Worm (Caenorhabditis elegans) whole organism, L3 larva: ENCODE data around the gene cki-2.
A peak's percentile ranks its signal among the peaks of the same experiment; 100 is the strongest.

Experiments used
- R02D3.7 ChIP-seq: fragments of 150-350 bp; optimal IDR thresholded peaks from 2 replicates; lab custom pipeline; 2014; ENCODE audit warnings: missing biosample characterization, missing genetic modification characterization
- ZK546.5 ChIP-seq: sonication (generic microtip); optimal IDR thresholded peaks from 2 replicates; lab custom pipeline; 2017; ENCODE audit warnings: missing biosample characterization, missing genetic modification characterization
- aly-2 ChIP-seq: fragments of 150-350 bp; optimal IDR thresholded peaks from 2 replicates; lab custom pipeline; 2014; ENCODE audit warnings: missing biosample characterization, missing genetic modification characterization
- ama-1 ChIP-seq: fragments of 150-350 bp; optimal IDR thresholded peaks from 2 replicates; lab custom pipeline; 2018
- ceh-28 ChIP-seq: fragments of 150-350 bp; optimal IDR thresholded peaks from 2 replicates; lab custom pipeline; 2014; ENCODE audit warnings: missing biosample characterization, missing genetic modification reagents, missing genetic modification characterization
- ceh-82 ChIP-seq: fragments of 150-350 bp; optimal IDR thresholded peaks from 2 replicates; lab custom pipeline; 2014; ENCODE audit warnings: missing biosample characterization, missing genetic modification characterization
- daf-12 ChIP-seq: fragments of 150-350 bp; optimal IDR thresholded peaks from 2 replicates; lab custom pipeline; 2014; ENCODE audit warnings: missing biosample characterization, missing genetic modification reagents, missing genetic modification characterization
- elt-1 ChIP-seq: fragments of 150-350 bp; optimal IDR thresholded peaks from 2 replicates; lab custom pipeline; 2014; ENCODE audit warnings: missing biosample characterization, missing genetic modification characterization
- elt-2 ChIP-seq: sonication (generic microtip); optimal IDR thresholded peaks from 2 replicates; lab custom pipeline; 2016; ENCODE audit warnings: missing genetic modification reagents, mild to moderate bottlenecking, missing genetic modification characterization, missing compliant biosample characterization
- elt-3 ChIP-seq, 3 experiments: fragments of 150-350 bp in 1 of 3; sonication (generic microtip) in 2 of 3; optimal IDR thresholded peaks; 2 replicates in 2 of 3; 4 replicates in 1 of 3; lab custom pipeline; 2014 to 2017; ENCODE audit warnings: missing biosample characterization in 3 of 3, missing genetic modification characterization in 3 of 3
- eor-1 ChIP-seq, 2 experiments: fragments of 150-350 bp; optimal IDR thresholded peaks; 2 replicates each; lab custom pipeline; 2014 to 2018; ENCODE audit warnings: missing biosample characterization in 2 of 2, missing genetic modification characterization in 2 of 2
- fkh-2 ChIP-seq: fragments of 150-350 bp; optimal IDR thresholded peaks from 2 replicates; lab custom pipeline; 2014; ENCODE audit warnings: missing biosample characterization, missing genetic modification reagents, missing genetic modification characterization
- hmg-11 ChIP-seq: sonication (generic microtip); optimal IDR thresholded peaks from 2 replicates; lab custom pipeline; 2016; ENCODE audit warnings: missing genetic modification characterization, missing compliant biosample characterization
- jun-1 ChIP-seq: fragments of 150-350 bp; optimal IDR thresholded peaks from 2 replicates; lab custom pipeline; 2014; ENCODE audit warnings: missing biosample characterization, missing genetic modification reagents, missing genetic modification characterization
- lin-15B ChIP-seq: fragments of 150-350 bp; optimal IDR thresholded peaks from 2 replicates; lab custom pipeline; 2014; ENCODE audit warnings: missing biosample characterization, missing genetic modification characterization
- lin-39 ChIP-seq: fragments of 150-350 bp; optimal IDR thresholded peaks from 2 replicates; lab custom pipeline; 2018; ENCODE audit warnings: missing biosample characterization, missing genetic modification reagents, missing genetic modification characterization
- lsy-12 ChIP-seq: sonication (generic microtip); optimal IDR thresholded peaks from 2 replicates; lab custom pipeline; 2016; ENCODE audit warnings: mild to moderate bottlenecking, missing genetic modification characterization, missing compliant biosample characterization
- mdl-1 ChIP-seq: fragments of 150-350 bp; optimal IDR thresholded peaks from 2 replicates; lab custom pipeline; 2014; ENCODE audit warnings: missing biosample characterization, missing genetic modification characterization
- mml-1 ChIP-seq: fragments of 150-350 bp; sonication (generic microtip); optimal IDR thresholded peaks from 3 replicates; lab custom pipeline; 2014; ENCODE audit warnings: missing biosample characterization, missing genetic modification characterization
- nfya-1 ChIP-seq: sonication (generic microtip); optimal IDR thresholded peaks from 2 replicates; lab custom pipeline; 2017; ENCODE audit warnings: missing genetic modification characterization, mild to moderate bottlenecking, missing compliant biosample characterization, antibody characterized with exemption, moderate library complexity; ENCODE audit not compliant: insufficient read depth
- nhr-11 ChIP-seq: fragments of 150-350 bp; optimal IDR thresholded peaks from 2 replicates; lab custom pipeline; 2014; ENCODE audit warnings: missing biosample characterization, missing genetic modification characterization
- nhr-12 ChIP-seq: fragments of 150-350 bp; optimal IDR thresholded peaks from 2 replicates; lab custom pipeline; 2014; ENCODE audit warnings: missing biosample characterization, missing genetic modification characterization
- nhr-23 ChIP-seq: fragments of 150-350 bp; optimal IDR thresholded peaks from 2 replicates; lab custom pipeline; 2014; ENCODE audit warnings: missing biosample characterization, missing genetic modification reagents, missing genetic modification characterization
- nhr-237 ChIP-seq: fragments of 150-350 bp; optimal IDR thresholded peaks from 2 replicates; lab custom pipeline; 2014; ENCODE audit warnings: missing biosample characterization, missing genetic modification characterization
- nhr-25 ChIP-seq: sonication (generic microtip); optimal IDR thresholded peaks from 2 replicates; lab custom pipeline; 2017; ENCODE audit warnings: missing biosample characterization, missing genetic modification characterization
- nhr-28 ChIP-seq: fragments of 150-350 bp; optimal IDR thresholded peaks from 2 replicates; lab custom pipeline; 2014; ENCODE audit warnings: missing biosample characterization, missing genetic modification characterization
- nhr-43 ChIP-seq: sonication (generic microtip); optimal IDR thresholded peaks from 2 replicates; lab custom pipeline; 2016; ENCODE audit warnings: mild to moderate bottlenecking, missing genetic modification characterization, missing compliant biosample characterization; ENCODE audit not compliant: poor library complexity, severe bottlenecking
- nhr-67 ChIP-seq: fragments of 150-350 bp; optimal IDR thresholded peaks from 2 replicates; lab custom pipeline; 2014; ENCODE audit warnings: missing biosample characterization, missing genetic modification characterization
- nhr-76 ChIP-seq: fragments of 150-350 bp; sonication (generic microtip); optimal IDR thresholded peaks from 5 replicates; lab custom pipeline; 2014; ENCODE audit warnings: missing biosample characterization, missing genetic modification characterization
- nhr-77 ChIP-seq: fragments of 150-350 bp; optimal IDR thresholded peaks from 2 replicates; lab custom pipeline; 2014; ENCODE audit warnings: missing biosample characterization, missing genetic modification characterization
- pha-4 ChIP-seq: fragments of 150-350 bp; optimal IDR thresholded peaks from 2 replicates; lab custom pipeline; 2014; ENCODE audit warnings: missing biosample characterization, missing genetic modification reagents, missing genetic modification characterization
- tbx-2 ChIP-seq: sonication (generic microtip); optimal IDR thresholded peaks from 2 replicates; lab custom pipeline; 2016; ENCODE audit warnings: mild to moderate bottlenecking, missing genetic modification characterization, missing compliant biosample characterization
- unc-39 ChIP-seq: sonication (generic microtip); optimal IDR thresholded peaks from 4 replicates; lab custom pipeline; 2017; ENCODE audit warnings: missing biosample characterization, missing genetic modification characterization
- zag-1 ChIP-seq: fragments of 150-350 bp; optimal IDR thresholded peaks from 2 replicates; lab custom pipeline; 2014; ENCODE audit warnings: missing biosample characterization, missing genetic modification characterization
- ztf-11 ChIP-seq: fragments of 150-350 bp; optimal IDR thresholded peaks from 2 replicates; lab custom pipeline; 2014; ENCODE audit warnings: missing biosample characterization, missing genetic modification characterization

The cki-2 gene

DNA sequence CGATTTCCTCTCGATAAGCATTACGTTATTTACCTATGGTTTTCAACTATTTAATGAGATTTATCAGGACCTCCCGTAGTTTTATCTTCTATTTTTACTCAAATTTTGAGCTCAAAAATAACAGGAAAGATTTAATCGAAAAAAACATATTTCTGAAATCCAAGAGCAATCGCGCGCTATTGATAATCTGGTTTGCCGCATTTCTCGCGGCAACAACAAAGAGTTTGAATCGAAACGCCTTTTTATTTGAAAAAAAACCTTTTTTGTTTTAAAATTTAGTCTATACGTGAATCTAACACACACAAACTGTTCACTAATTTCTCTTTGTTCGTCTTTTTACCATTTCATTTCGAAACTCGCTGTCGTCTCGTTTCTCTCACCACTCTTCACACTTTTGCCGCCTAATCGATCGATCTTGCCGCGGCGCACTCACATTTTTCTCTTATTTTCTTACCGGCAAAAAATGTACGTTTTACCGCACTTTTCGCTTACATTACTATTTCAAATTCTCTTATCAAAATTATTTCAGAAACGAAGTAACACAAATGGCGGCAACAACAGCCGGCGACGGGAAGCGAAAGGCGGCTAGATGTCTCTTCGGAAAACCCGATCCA lies at the start of gene cki-2:
Gene cki-2 (plus strand): TSS at position 337 of the 614 bp plus-strand sequence.
- TF ChIP-seq nfya-1 (tag; lab: Kevin White, UChicago): peak; percentile 39
- peak; percentile 13 for TF ChIP-seq pha-4
- TF ChIP-seq elt-2 (tag; lab: Kevin White, UChicago): peak; percentile 54
- TF ChIP-seq fkh-2 (tag; lab: Kevin White, UChicago): no peak
- TF ChIP-seq lin-15B (tag; lab: Kevin White, UChicago): peak; percentile 25
- TF ChIP-seq, all 47 proteins: peak for 4

- TF ChIP-seq pha-4 (no peak), mml-1 (tag; lab: Kevin White, UChicago) (no peak), aly-2 (tag; lab: Kevin White, UChicago) (no peak), ceh-82 (tag; lab: Kevin White, UChicago) (no peak), hmg-11 (tag; lab: Kevin White, UChicago) (no peak), nhr-11 (tag; lab: Kevin White, UChicago) (no peak), elt-1 (no peak), ama-1 (lab: Kevin White, UChicago) (no peak), nhr-76 (tag; lab: Kevin White, UChicago) (no peak), unc-39 (no peak), ztf-11 (tag; lab: Kevin White, UChicago) (no peak), nhr-77 (tag; lab: Kevin White, UChicago) (no peak)
These were observed 47.0 kb upstream of the cki-2 start for ce11 chrII:7769254-7769653.

DNA sequence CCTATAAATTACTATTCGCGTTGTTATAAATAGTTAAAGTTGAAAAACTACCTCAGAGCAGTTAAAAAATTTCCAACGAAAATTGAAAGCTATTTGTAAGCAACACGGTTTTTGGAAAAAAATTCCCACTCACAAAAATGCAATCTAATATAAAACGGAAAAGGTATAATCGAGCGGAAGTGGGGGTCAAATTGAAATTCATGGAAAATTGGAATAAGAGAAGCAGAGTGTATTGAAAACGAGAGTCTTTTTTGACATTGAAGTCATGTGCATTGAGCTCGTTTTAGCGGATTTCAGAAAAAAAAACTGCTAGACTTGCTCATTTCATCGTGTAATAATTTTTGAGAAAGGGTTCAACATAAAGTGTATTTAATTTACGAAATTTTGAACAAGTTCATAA lies 46.0 kb upstream of the cki-2 start:
- TF ChIP-seq daf-12 (no peak), nhr-12 (no peak)

DNA sequence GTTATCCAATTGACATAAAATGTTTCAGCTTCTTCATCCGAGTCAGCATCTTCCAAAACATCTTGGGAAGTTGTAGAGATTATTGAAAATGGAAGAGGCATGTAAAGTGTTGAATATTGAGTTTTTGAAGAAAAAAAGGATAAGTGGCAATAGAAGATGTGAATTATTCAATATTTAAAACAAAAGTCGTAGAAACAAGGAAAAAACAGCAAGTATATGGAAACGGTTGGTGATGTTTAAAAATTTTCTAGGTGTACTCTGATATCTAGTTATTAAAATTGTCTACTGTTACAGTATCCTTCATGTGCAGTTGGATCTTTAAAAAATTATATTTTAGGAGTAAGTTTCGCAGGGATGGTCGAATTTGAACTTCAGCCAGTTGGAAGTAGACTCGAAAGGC lies 44.4 kb upstream of the cki-2 start, which contains the start of gene C06A8.8:
Gene C06A8.8 (minus strand): TSS at position 101 of the 400 bp plus-strand sequence.
- TF ChIP-seq jun-1: no peak

DNA sequence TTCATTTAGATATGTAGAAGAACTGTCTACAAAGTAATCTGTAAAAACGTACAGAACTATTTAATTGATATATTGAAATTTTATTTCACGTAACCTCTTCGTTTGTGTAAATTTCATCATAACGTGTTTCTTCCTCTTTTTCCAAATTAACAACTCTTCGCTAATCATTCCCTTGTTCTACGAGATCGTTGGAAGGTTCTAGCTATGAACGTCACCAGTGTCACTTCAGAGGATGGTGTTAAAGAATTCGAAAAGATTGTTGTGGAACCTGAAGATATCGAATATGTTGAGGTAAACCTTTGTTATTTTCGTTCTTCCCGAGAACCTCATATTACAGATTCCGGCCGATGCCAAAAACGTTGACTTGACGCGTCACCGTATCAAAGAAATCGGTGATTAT lies 43.9 kb upstream of the cki-2 start, which contains the start of gene C06A8.6:
Gene C06A8.6 (plus strand): TSS at position 89 of the 400 bp plus-strand sequence.
- no peak for TF ChIP-seq ceh-28 (tag; lab: Kevin White, UChicago)

- no peak for TF ChIP-seq nfya-1 (tag; lab: Kevin White, UChicago)
- TF ChIP-seq ama-1 (lab: Kevin White, UChicago): peak; percentile 52
- TF ChIP-seq nhr-28 (tag; lab: Kevin White, UChicago): no peak
- no peak for TF ChIP-seq nhr-237 (tag; lab: Kevin White, UChicago)
- no peak for TF ChIP-seq zag-1
- peak; percentile 88 for TF ChIP-seq nhr-43 (tag; lab: Kevin White, UChicago)
- peak; percentile 15 for TF ChIP-seq elt-2 (tag; lab: Kevin White, UChicago)
- TF ChIP-seq tbx-2: peak; percentile 50
- no peak for TF ChIP-seq pha-4
- peak in 1 of 3 experiments; percentile 15 for TF ChIP-seq elt-3 (tag; optimal IDR thresholded peaks at IDR 0.05; lab: Kevin White, UChicago)
- TF ChIP-seq, all 47 proteins: peak for 5
These were observed 42.8 kb upstream of the cki-2 start for ce11 chrII:7773427-7773993.

- TF ChIP-seq hmg-11 (tag; lab: Kevin White, UChicago) (no peak), nhr-43 (tag; lab: Kevin White, UChicago) (peak; percentile 63), nhr-23 (tag; lab: Kevin White, UChicago) (peak; percentile 12)
These were observed 40.1 kb upstream of the cki-2 start for ce11 chrII:7776232-7776631.

- TF ChIP-seq fkh-2 (tag; lab: Kevin White, UChicago) (no peak), ceh-28 (tag; lab: Kevin White, UChicago) (no peak), nhr-237 (tag; lab: Kevin White, UChicago) (no peak), aly-2 (tag; lab: Kevin White, UChicago) (no peak), lin-15B (tag; lab: Kevin White, UChicago) (no peak), eor-1 (tag; optimal IDR thresholded peaks at IDR 0.05; lab: Kevin White, UChicago) (no peak), nhr-43 (tag; lab: Kevin White, UChicago) (peak; percentile 45), R02D3.7 (tag; lab: Kevin White, UChicago) (no peak), daf-12 (no peak), jun-1 (peak; percentile 22), lsy-12 (tag; lab: Kevin White, UChicago) (no peak), lin-39 (no peak), nhr-28 (tag; lab: Kevin White, UChicago) (no peak), unc-39 (no peak), nhr-25 (tag; lab: Kevin White, UChicago) (peak; percentile 25), nhr-11 (tag; lab: Kevin White, UChicago) (no peak), nhr-67 (tag; lab: Kevin White, UChicago) (no peak), elt-3 (tag; optimal IDR thresholded peaks at IDR 0.05; lab: Kevin White, UChicago) (peak in 2 of 3 experiments; percentile 89 to 90), mml-1 (tag; lab: Kevin White, UChicago) (no peak), mdl-1 (tag; lab: Kevin White, UChicago) (no peak), nhr-77 (tag; lab: Kevin White, UChicago) (no peak), ZK546.5 (tag; lab: Kevin White, UChicago) (no peak), ztf-11 (tag; lab: Kevin White, UChicago) (no peak)
These were observed 39.6 kb upstream of the cki-2 start for ce11 chrII:7776715-7777114.
